Fruit fly (Drosophila melanogaster) whole organism, embryonic: ENCODE results near the gene CG14839.

Source experiments
- Aef1 ChIP-seq: fragments of 200-800 bp; sonication (Bioruptor generic); IDR thresholded peaks from 3 replicates; pipeline ENCODE4 v1.3.6; 2022; ENCODE audit warnings: missing biosample characterization, missing genetic modification characterization
- Blimp-1 ChIP-seq: fragments of 200-800 bp; sonication (Bioruptor generic); optimal IDR thresholded peaks from 3 replicates; lab custom pipeline; 2018; ENCODE audit warnings: missing biosample characterization, missing genetic modification characterization, mild to moderate bottlenecking, moderate library complexity, missing genetic modification reagents
- CG10267 ChIP-seq: fragments of 200-800 bp; sonication (Bioruptor generic); optimal IDR thresholded peaks from 2 replicates; lab custom pipeline; 2018; ENCODE audit warnings: missing biosample characterization, mild to moderate bottlenecking, missing genetic modification characterization, moderate library complexity
- CG10565 ChIP-seq: fragments of 200-800 bp; sonication (Bioruptor generic); optimal IDR thresholded peaks from 3 replicates; lab custom pipeline; 2016; ENCODE audit warnings: missing biosample characterization, mild to moderate bottlenecking, missing genetic modification characterization
- CG11696 ChIP-seq: fragments of 200-800 bp; sonication (Bioruptor generic); IDR thresholded peaks from 2 replicates; pipeline ENCODE4 v1.3.6; 2022; ENCODE audit warnings: missing biosample characterization, missing genetic modification characterization
- CG12104 ChIP-seq: fragments of 200-800 bp; sonication (Bioruptor generic); optimal IDR thresholded peaks from 3 replicates; lab custom pipeline; 2016; ENCODE audit warnings: missing biosample characterization, missing genetic modification characterization
- CG12155 ChIP-seq: fragments of 200-800 bp; sonication (Bioruptor generic); optimal IDR thresholded peaks from 3 replicates; lab custom pipeline; 2016; ENCODE audit warnings: missing biosample characterization, missing genetic modification characterization
- CG13894 ChIP-seq: fragments of 200-800 bp; sonication (Bioruptor generic); optimal IDR thresholded peaks from 3 replicates; lab custom pipeline; 2018; ENCODE audit warnings: missing biosample characterization, mild to moderate bottlenecking, missing genetic modification characterization, moderate library complexity
- CG14014 ChIP-seq: fragments of 200-800 bp; sonication (Bioruptor generic); IDR thresholded peaks from 2 replicates; pipeline ENCODE4 v1.3.6; 2022; ENCODE audit warnings: missing biosample characterization, missing genetic modification characterization
- CG14050 ChIP-seq: fragments of 200-800 bp; sonication (Bioruptor generic); IDR thresholded peaks from 3 replicates; pipeline ENCODE4 v1.3.6; 2022; ENCODE audit warnings: missing biosample characterization, missing genetic modification characterization
- CG15514 ChIP-seq: fragments of 200-800 bp; sonication (Bioruptor generic); optimal IDR thresholded peaks from 3 replicates; lab custom pipeline; 2017; ENCODE audit warnings: missing biosample characterization, missing genetic modification characterization, mild to moderate bottlenecking, moderate library complexity, missing genetic modification reagents
- CG16779 ChIP-seq: fragments of 200-800 bp; sonication (Bioruptor generic); IDR thresholded peaks from 2 replicates; pipeline ENCODE4 v1.3.6; 2022; ENCODE audit warnings: missing biosample characterization, missing genetic modification characterization
- CG17568 ChIP-seq: fragments of 200-800 bp; sonication (Bioruptor generic); optimal IDR thresholded peaks from 2 replicates; lab custom pipeline; 2018; ENCODE audit warnings: missing biosample characterization, mild to moderate bottlenecking, missing genetic modification characterization, moderate library complexity
- CG2129 ChIP-seq: fragments of 200-800 bp; sonication (Bioruptor generic); IDR thresholded peaks from 2 replicates; pipeline ENCODE4 v1.3.6; 2022; ENCODE audit warnings: missing biosample characterization, missing genetic modification characterization; ENCODE audit not compliant: partially characterized antibody
- CG2202 ChIP-seq: fragments of 200-800 bp; sonication (Bioruptor generic); optimal IDR thresholded peaks from 2 replicates; lab custom pipeline; 2018; ENCODE audit warnings: missing biosample characterization, mild to moderate bottlenecking, missing genetic modification characterization
- CG30020 ChIP-seq: fragments of 200-800 bp; optimal IDR thresholded peaks from 2 replicates; lab custom pipeline; 2019; ENCODE audit warnings: missing biosample characterization, mild to moderate bottlenecking, missing genetic modification characterization, moderate library complexity
- CG33557 ChIP-seq: fragments of 200-800 bp; sonication (Bioruptor generic); optimal IDR thresholded peaks from 2 replicates; lab custom pipeline; 2019; ENCODE audit warnings: missing biosample characterization, mild to moderate bottlenecking, missing genetic modification characterization, moderate library complexity
- CG34376 ChIP-seq: fragments of 200-800 bp; sonication (Bioruptor generic); optimal IDR thresholded peaks from 2 replicates; lab custom pipeline; 2018; ENCODE audit warnings: missing biosample characterization, mild to moderate bottlenecking, missing genetic modification characterization
- CG42726 ChIP-seq: fragments of 200-800 bp; sonication (Bioruptor generic); IDR thresholded peaks from 2 replicates; pipeline ENCODE4 v1.3.6; 2022; ENCODE audit warnings: missing biosample characterization, missing genetic modification characterization; ENCODE audit not compliant: partially characterized antibody
- CG6175 ChIP-seq: fragments of 200-800 bp; sonication (Bioruptor generic); IDR thresholded peaks from 3 replicates; pipeline ENCODE4 v1.3.6; 2022; ENCODE audit warnings: missing biosample characterization, missing genetic modification characterization
- Dbx ChIP-seq: fragments of 200-800 bp; sonication (Bioruptor generic); IDR thresholded peaks from 3 replicates; pipeline ENCODE4 v1.3.6; 2022; ENCODE audit warnings: missing biosample characterization, missing genetic modification characterization
- Dek ChIP-seq: fragments of 200-800 bp; sonication (Bioruptor generic); optimal IDR thresholded peaks from 3 replicates; lab custom pipeline; 2019; ENCODE audit warnings: missing biosample characterization, mild to moderate bottlenecking, missing genetic modification characterization, moderate library complexity
- Doc2 ChIP-seq: fragments of 200-800 bp; sonication (Bioruptor generic); IDR thresholded peaks from 2 replicates; pipeline ENCODE4 v1.3.6; 2022; ENCODE audit warnings: missing biosample characterization, missing genetic modification characterization
- Dref ChIP-seq: fragments of 200-800 bp; sonication (Bioruptor generic); IDR thresholded peaks from 2 replicates; pipeline ENCODE4 v1.3.6; 2022; ENCODE audit warnings: missing biosample characterization, missing genetic modification characterization
- Eip74EF ChIP-seq, 2 experiments: fragments of 200-800 bp in 1 of 2; fragments of >200 bp in 1 of 2; sonication (Bioruptor generic) in 1 of 2; optimal IDR thresholded peaks; 2 replicates each; lab custom pipeline; 2017 to 2019; ENCODE audit warnings: missing biosample characterization in 2 of 2, missing genetic modification characterization in 2 of 2, mild to moderate bottlenecking in 1 of 2, moderate library complexity in 1 of 2
- Mad ChIP-seq: fragments of 200-800 bp; sonication (Bioruptor generic); optimal IDR thresholded peaks from 2 replicates; lab custom pipeline; 2016; ENCODE audit warnings: missing biosample characterization, missing genetic modification characterization
- Nf-YA ChIP-seq: fragments of 200-800 bp; sonication (Bioruptor generic); IDR thresholded peaks from 2 replicates; pipeline ENCODE4 v1.3.6; 2022; ENCODE audit warnings: missing biosample characterization, missing genetic modification characterization
- Pdp1 ChIP-seq, 2 experiments: fragments of 200-800 bp; sonication (Bioruptor generic); optimal IDR thresholded peaks; 3 replicates each; lab custom pipeline; 2016; ENCODE audit warnings: missing biosample characterization in 2 of 2, missing genetic modification characterization in 2 of 2, mild to moderate bottlenecking in 1 of 2, moderate library complexity in 1 of 2
- amos ChIP-seq: fragments of 200-800 bp; sonication (Bioruptor generic); IDR thresholded peaks from 2 replicates; pipeline ENCODE4 v1.3.6; 2022; ENCODE audit warnings: missing biosample characterization, missing genetic modification characterization; ENCODE audit not compliant: partially characterized antibody
- ato ChIP-seq: fragments of 200-800 bp; sonication (Bioruptor generic); IDR thresholded peaks from 2 replicates; pipeline ENCODE4 v1.3.6; 2022; ENCODE audit warnings: missing biosample characterization, missing genetic modification characterization; ENCODE audit not compliant: partially characterized antibody
- az2 ChIP-seq: fragments of 200-800 bp; sonication (Bioruptor generic); optimal IDR thresholded peaks from 3 replicates; lab custom pipeline; 2016; ENCODE audit warnings: missing biosample characterization, missing genetic modification characterization
- bab2 ChIP-seq: fragments of 200-800 bp; sonication (Bioruptor generic); optimal IDR thresholded peaks from 2 replicates; lab custom pipeline; 2016; ENCODE audit warnings: missing biosample characterization, missing genetic modification characterization
- cad ChIP-seq: fragments of >200 bp; optimal IDR thresholded peaks from 2 replicates; lab custom pipeline; 2017; ENCODE audit warnings: missing biosample characterization, missing genetic modification characterization
- dpn ChIP-seq, 2 experiments: fragments of 200-800 bp; sonication (Bioruptor generic); optimal IDR thresholded peaks; 3 replicates each; lab custom pipeline; 2016; ENCODE audit warnings: missing biosample characterization in 2 of 2, missing genetic modification characterization in 2 of 2
- gt ChIP-seq: fragments of 200-800 bp; sonication (Bioruptor generic); IDR thresholded peaks from 2 replicates; pipeline ENCODE4 v1.3.6; 2022; ENCODE audit warnings: missing biosample characterization, missing genetic modification characterization
- inv ChIP-seq: fragments of 200-800 bp; sonication (Bioruptor generic); IDR thresholded peaks from 2 replicates; pipeline ENCODE4 v1.3.6; 2022; ENCODE audit warnings: missing biosample characterization, missing genetic modification characterization; ENCODE audit not compliant: partially characterized antibody
- jing ChIP-seq: fragments of 200-800 bp; sonication (Bioruptor generic); optimal IDR thresholded peaks from 2 replicates; lab custom pipeline; 2018; ENCODE audit warnings: missing biosample characterization, mild to moderate bottlenecking, missing genetic modification characterization
- nom ChIP-seq: fragments of 200-800 bp; sonication (Bioruptor generic); optimal IDR thresholded peaks from 2 replicates; lab custom pipeline; 2017; ENCODE audit warnings: missing biosample characterization, missing genetic modification characterization, mild to moderate bottlenecking, moderate library complexity, missing genetic modification reagents
- onecut ChIP-seq: fragments of 200-800 bp; sonication (Bioruptor generic); IDR thresholded peaks from 2 replicates; pipeline ENCODE4 v1.3.6; 2022; ENCODE audit warnings: missing biosample characterization, missing genetic modification characterization
- pfk ChIP-seq: fragments of 200-800 bp; sonication (Bioruptor generic); optimal IDR thresholded peaks from 2 replicates; lab custom pipeline; 2018; ENCODE audit warnings: missing biosample characterization, mild to moderate bottlenecking, missing genetic modification characterization, moderate library complexity
- phol ChIP-seq: fragments of 200-800 bp; sonication (Bioruptor generic); optimal IDR thresholded peaks from 3 replicates; lab custom pipeline; 2018; ENCODE audit warnings: missing biosample characterization, mild to moderate bottlenecking, missing genetic modification characterization, moderate library complexity
- ro ChIP-seq: fragments of 200-800 bp; sonication (Bioruptor generic); IDR thresholded peaks from 2 replicates; pipeline ENCODE4 v1.3.6; 2022; ENCODE audit warnings: missing biosample characterization, missing genetic modification characterization
- sima ChIP-seq: fragments of 200-800 bp; sonication (Bioruptor generic); optimal IDR thresholded peaks from 2 replicates; lab custom pipeline; 2016; ENCODE audit warnings: missing biosample characterization, missing genetic modification characterization
- sna ChIP-seq: fragments of 200-800 bp; sonication (Bioruptor generic); IDR thresholded peaks from 2 replicates; pipeline ENCODE4 v1.3.6; 2022; ENCODE audit warnings: missing biosample characterization, missing genetic modification characterization; ENCODE audit not compliant: partially characterized antibody
- sob ChIP-seq: fragments of 200-800 bp; sonication (Bioruptor generic); IDR thresholded peaks from 2 replicates; pipeline ENCODE4 v1.3.6; 2022; ENCODE audit warnings: missing biosample characterization, missing genetic modification characterization
- stc ChIP-seq: fragments of 200-800 bp; sonication (Bioruptor generic); IDR thresholded peaks from 2 replicates; pipeline ENCODE4 v1.3.6; 2022; ENCODE audit warnings: missing biosample characterization, missing genetic modification characterization
- trem ChIP-seq: fragments of 200-800 bp; optimal IDR thresholded peaks from 3 replicates; lab custom pipeline; 2019; ENCODE audit warnings: missing biosample characterization, mild to moderate bottlenecking, missing genetic modification characterization, moderate library complexity
- vnd ChIP-seq: fragments of 200-800 bp; sonication (Bioruptor generic); IDR thresholded peaks from 3 replicates; pipeline ENCODE4 v1.3.6; 2022; ENCODE audit warnings: missing biosample characterization, missing genetic modification characterization; ENCODE audit not compliant: partially characterized antibody
- zen ChIP-seq: fragments of 200-800 bp; sonication (Bioruptor generic); optimal IDR thresholded peaks from 3 replicates; lab custom pipeline; 2018; ENCODE audit warnings: missing biosample characterization, mild to moderate bottlenecking, missing genetic modification characterization, moderate library complexity

Gene CG14839

DNA sequence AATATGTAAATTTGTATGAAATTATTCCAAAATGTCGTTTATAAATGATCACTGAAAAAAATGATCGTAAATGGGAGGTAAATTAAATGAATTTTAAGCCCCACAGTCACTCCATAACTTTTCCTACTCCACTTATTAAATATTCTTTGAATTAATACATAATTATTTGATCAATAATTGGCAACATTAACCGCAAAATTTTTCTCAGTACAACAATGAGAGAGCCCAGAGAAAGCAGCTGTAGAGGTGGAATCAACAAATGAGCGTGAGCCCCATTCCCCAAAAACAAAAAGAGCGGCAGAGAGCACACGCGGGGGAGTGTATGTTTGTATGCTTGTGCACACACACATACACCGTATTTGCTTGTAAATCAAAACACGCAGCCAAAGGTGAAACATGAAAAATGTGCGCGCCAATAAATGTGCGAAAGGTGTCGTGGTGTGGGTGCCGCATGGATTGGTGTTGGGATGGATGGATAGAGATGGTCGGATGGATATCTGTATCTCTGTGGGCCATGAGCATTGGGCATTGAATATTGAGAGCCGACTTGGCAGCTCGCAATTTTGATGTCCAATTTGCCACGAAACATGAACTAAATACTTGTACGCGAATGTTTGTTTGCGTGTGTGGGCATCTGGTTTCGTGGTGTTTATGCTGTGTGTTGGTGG, 21.7 kb downstream of the CG14839 start (continued):
- peak in 1 of 2 experiments; percentile 99 for TF ChIP-seq Eip74EF (GFP tag; optimal IDR thresholded peaks at IDR 0.05; lab: Kevin White, UChicago)
- TF ChIP-seq ato (GFP tag; lab: Robert Waterston, UW) = no peak
- TF ChIP-seq ro (GFP tag; lab: Robert Waterston, UW) = no peak
- peak; percentile 97 for TF ChIP-seq Mad
- peak; percentile 96 to 98 for TF ChIP-seq dpn (GFP tag; optimal IDR thresholded peaks at IDR 0.05; lab: Kevin White, UChicago)
- no peak for TF ChIP-seq Dref (GFP tag; lab: Robert Waterston, UW)
- peak; percentile 60 for TF ChIP-seq nom (GFP tag; lab: Kevin White, UChicago)
- no peak for TF ChIP-seq CG14014 (GFP tag; lab: Robert Waterston, UW)
- TF ChIP-seq Dek (tag; lab: Kevin White, UChicago) = peak; percentile 99
- TF ChIP-seq inv (GFP tag; lab: Robert Waterston, UW) = no peak
- no peak for TF ChIP-seq CG11696 (GFP tag; lab: Robert Waterston, UW)
- TF ChIP-seq pfk (GFP tag; lab: Kevin White, UChicago) = no peak
- peak; percentile 95 for TF ChIP-seq trem (tag; lab: Kevin White, UChicago)
- peak; percentile 99 for TF ChIP-seq az2
- TF ChIP-seq CG14050 (GFP tag; lab: Robert Waterston, UW) = no peak
- no peak for TF ChIP-seq stc (GFP tag; lab: Robert Waterston, UW)
- TF ChIP-seq CG34376 (GFP tag; lab: Kevin White, UChicago) = peak; percentile 92
- TF ChIP-seq CG6175 = no peak
- peak; percentile 90 for TF ChIP-seq CG10565
- no peak for TF ChIP-seq sob (GFP tag; lab: Robert Waterston, UW)
- no peak for TF ChIP-seq Nf-YA (GFP tag; lab: Robert Waterston, UW)
- no peak for TF ChIP-seq CG42726 (GFP tag; lab: Robert Waterston, UW)
- peak; percentile 93 for TF ChIP-seq CG33557
- peak; percentile 95 for TF ChIP-seq Pdp1 (GFP tag; optimal IDR thresholded peaks at IDR 0.05; lab: Kevin White, UChicago)
- peak; percentile 96 for TF ChIP-seq bab2
- TF ChIP-seq cad = no peak
- peak; percentile 98 for TF ChIP-seq phol (tag; lab: Kevin White, UChicago)
- TF ChIP-seq zen = peak; percentile 96
- TF ChIP-seq vnd (GFP tag; lab: Robert Waterston, UW) = no peak
- TF ChIP-seq Aef1 (GFP tag; lab: Robert Waterston, UW) = no peak
- peak; percentile 96 for TF ChIP-seq CG2202 (tag; lab: Kevin White, UChicago)
- peak; percentile 95 for TF ChIP-seq CG13894 (tag; lab: Kevin White, UChicago)
- peak; percentile 98 for TF ChIP-seq CG17568
- TF ChIP-seq Dbx (GFP tag; lab: Robert Waterston, UW) = no peak
- no peak for TF ChIP-seq amos
- TF ChIP-seq CG30020 = peak; percentile 86
- TF ChIP-seq Doc2 = no peak
- no peak for TF ChIP-seq CG2129 (GFP tag; lab: Robert Waterston, UW)
- TF ChIP-seq CG10267 (tag; lab: Kevin White, UChicago) = peak; percentile 96
- TF ChIP-seq CG12104 (GFP tag; lab: Kevin White, UChicago) = peak; percentile 98
- TF ChIP-seq CG12155 (GFP tag; lab: Kevin White, UChicago) = peak; percentile 97
- TF ChIP-seq Blimp-1 (GFP tag; lab: Kevin White, UChicago) = peak; percentile 98
- TF ChIP-seq sna (GFP tag; lab: Robert Waterston, UW) = no peak
- TF ChIP-seq CG16779 = no peak
- TF ChIP-seq gt = no peak
- peak; percentile 98 for TF ChIP-seq jing
- peak; percentile 96 for TF ChIP-seq onecut (GFP tag; lab: Robert Waterston, UW)
- peak; percentile 93 for TF ChIP-seq CG15514
- TF ChIP-seq sima (GFP tag; lab: Kevin White, UChicago) = peak; percentile 79
